Worm (Caenorhabditis elegans) whole organism, mixed stage, embryonic: ENCODE data around the gene col-117.

Source experiments
- M03D4.4 ChIP-seq: sonication (generic microtip); optimal IDR thresholded peaks from 2 replicates; lab custom pipeline; 2017; ENCODE audit warnings: mild to moderate bottlenecking, missing genetic modification characterization, missing compliant biosample characterization
- bed-3 ChIP-seq: fragments of 200-800 bp; sonication (Bioruptor generic); optimal IDR thresholded peaks from 3 replicates; lab custom pipeline; 2018; ENCODE audit warnings: mild to moderate bottlenecking, missing genetic modification characterization, moderate library complexity, missing compliant biosample characterization
- ceh-39 ChIP-seq: fragments of 150-350 bp; optimal IDR thresholded peaks from 2 replicates; lab custom pipeline; 2014; ENCODE audit warnings: missing biosample characterization, missing genetic modification characterization
- ceh-43 ChIP-seq: fragments of 200-800 bp; sonication (Bioruptor generic); optimal IDR thresholded peaks from 2 replicates; lab custom pipeline; 2018; ENCODE audit warnings: mild to moderate bottlenecking, missing genetic modification characterization, moderate library complexity, missing compliant biosample characterization
- ceh-83 ChIP-seq: fragments of 200-800 bp; sonication (Bioruptor generic); optimal IDR thresholded peaks from 2 replicates; lab custom pipeline; 2018; ENCODE audit warnings: mild to moderate bottlenecking, missing genetic modification characterization, missing compliant biosample characterization
- ces-1 ChIP-seq: fragments of 150-350 bp; optimal IDR thresholded peaks from 2 replicates; lab custom pipeline; 2014; ENCODE audit warnings: missing biosample characterization, missing genetic modification reagents, missing genetic modification characterization
- cnd-1 ChIP-seq: fragments of 200-800 bp; sonication (Bioruptor generic); optimal IDR thresholded peaks from 2 replicates; lab custom pipeline; 2018; ENCODE audit warnings: mild to moderate bottlenecking, missing genetic modification characterization, missing compliant biosample characterization
- drap-1 ChIP-seq: fragments of 200-800 bp; sonication (Bioruptor generic); optimal IDR thresholded peaks from 3 replicates; lab custom pipeline; 2018; ENCODE audit warnings: mild to moderate bottlenecking, missing genetic modification characterization, missing compliant biosample characterization
- elt-1 ChIP-seq: sonication (generic microtip); optimal IDR thresholded peaks from 2 replicates; lab custom pipeline; 2017; ENCODE audit warnings: missing genetic modification characterization, mild to moderate bottlenecking, missing compliant biosample characterization, antibody characterized with exemption, moderate library complexity, borderline replicate concordance; ENCODE audit not compliant: insufficient read depth
- elt-3 ChIP-seq: fragments of 150-350 bp; optimal IDR thresholded peaks from 2 replicates; lab custom pipeline; 2014; ENCODE audit warnings: missing biosample characterization, missing genetic modification characterization
- flh-1 ChIP-seq: fragments of 200-800 bp; sonication (Bioruptor generic); optimal IDR thresholded peaks from 2 replicates; lab custom pipeline; 2018; ENCODE audit warnings: mild to moderate bottlenecking, missing genetic modification characterization, moderate library complexity, missing compliant biosample characterization
- ham-2 ChIP-seq: fragments of 200-800 bp; sonication (Bioruptor generic); optimal IDR thresholded peaks from 2 replicates; lab custom pipeline; 2018; ENCODE audit warnings: mild to moderate bottlenecking, missing genetic modification characterization, missing compliant biosample characterization
- hlh-1 ChIP-seq: fragments of 150-350 bp; optimal IDR thresholded peaks from 2 replicates; lab custom pipeline; 2014; ENCODE audit warnings: missing biosample characterization, missing genetic modification reagents, missing genetic modification characterization
- lin-13 ChIP-seq: fragments of 150-350 bp; optimal IDR thresholded peaks from 2 replicates; lab custom pipeline; 2014; ENCODE audit warnings: missing biosample characterization, missing genetic modification characterization
- lin-32 ChIP-seq: fragments of 200-800 bp; sonication (Bioruptor generic); optimal IDR thresholded peaks from 2 replicates; lab custom pipeline; 2018; ENCODE audit warnings: mild to moderate bottlenecking, missing genetic modification characterization, missing compliant biosample characterization
- lsy-2 ChIP-seq: fragments of 150-350 bp; optimal IDR thresholded peaks from 2 replicates; lab custom pipeline; 2014; ENCODE audit warnings: missing biosample characterization, missing genetic modification characterization
- mab-5 ChIP-seq: fragments of 150-350 bp; optimal IDR thresholded peaks from 2 replicates; lab custom pipeline; 2014; ENCODE audit warnings: missing biosample characterization, missing genetic modification characterization
- mep-1 ChIP-seq: fragments of 150-350 bp; optimal IDR thresholded peaks from 2 replicates; lab custom pipeline; 2017; ENCODE audit warnings: missing biosample characterization, missing genetic modification reagents, missing genetic modification characterization, inconsistent platforms
- nhr-12 ChIP-seq: fragments of 150-350 bp; optimal IDR thresholded peaks from 2 replicates; lab custom pipeline; 2014; ENCODE audit warnings: missing biosample characterization, missing genetic modification characterization
- nhr-2 ChIP-seq: fragments of 150-350 bp; optimal IDR thresholded peaks from 2 replicates; lab custom pipeline; 2014; ENCODE audit warnings: missing biosample characterization, missing genetic modification characterization
- nhr-237 ChIP-seq: fragments of 150-350 bp; optimal IDR thresholded peaks from 2 replicates; lab custom pipeline; 2014; ENCODE audit warnings: missing biosample characterization, missing genetic modification characterization
- nhr-28 ChIP-seq: fragments of 150-350 bp; optimal IDR thresholded peaks from 2 replicates; lab custom pipeline; 2014; ENCODE audit warnings: missing biosample characterization, missing genetic modification characterization
- pha-4 ChIP-seq: fragments of 150-350 bp; optimal IDR thresholded peaks from 2 replicates; lab custom pipeline; 2018; ENCODE audit warnings: missing biosample characterization, missing genetic modification reagents, missing genetic modification characterization
- sem-2 ChIP-seq: fragments of 200-800 bp; sonication (Bioruptor generic); optimal IDR thresholded peaks from 2 replicates; lab custom pipeline; 2018; ENCODE audit warnings: mild to moderate bottlenecking, missing genetic modification characterization, missing compliant biosample characterization
- snpc-4 ChIP-seq: fragments of 150-350 bp; optimal IDR thresholded peaks from 2 replicates; lab custom pipeline; 2014; ENCODE audit warnings: missing biosample characterization, missing genetic modification characterization
- sptf-1 ChIP-seq: sonication (generic microtip); optimal IDR thresholded peaks from 2 replicates; lab custom pipeline; 2017; ENCODE audit warnings: mild to moderate bottlenecking, missing genetic modification characterization, moderate library complexity, missing compliant biosample characterization
- unc-120 ChIP-seq: sonication (generic microtip); optimal IDR thresholded peaks from 2 replicates; lab custom pipeline; 2017; ENCODE audit warnings: missing genetic modification characterization, missing compliant biosample characterization; ENCODE audit not compliant: poor library complexity, severe bottlenecking
- unc-39 ChIP-seq: fragments of 150-350 bp; optimal IDR thresholded peaks from 2 replicates; lab custom pipeline; 2014; ENCODE audit warnings: missing biosample characterization, missing genetic modification characterization
- unc-62 ChIP-seq: fragments of 150-350 bp; optimal IDR thresholded peaks from 2 replicates; lab custom pipeline; 2014; ENCODE audit warnings: missing biosample characterization, missing genetic modification reagents, missing genetic modification characterization
- ztf-11 ChIP-seq: fragments of 150-350 bp; optimal IDR thresholded peaks from 2 replicates; lab custom pipeline; 2014; ENCODE audit warnings: missing biosample characterization, missing genetic modification characterization

Gene col-117

ce11 chrIV:8813614-8814013 is 10.4 kb downstream of the col-117 start, which contains the start of gene exc-5:
Gene exc-5, minus strand, starts transcription at chrIV:8813670.
- TF ChIP-seq hlh-1 (tag; lab: Kevin White, UChicago) (peak; percentile 87), unc-120 (tag; lab: Kevin White, UChicago) (peak; percentile 59), drap-1 (no peak), unc-62 (GFP tag; lab: Kevin White, UChicago) (peak; percentile 11)

- TF ChIP-seq mep-1 (tag; lab: Kevin White, UChicago): no peak
- TF ChIP-seq lsy-2: no peak
- TF ChIP-seq nhr-237 (tag; lab: Kevin White, UChicago): no peak
- TF ChIP-seq cnd-1: no peak
- no peak for TF ChIP-seq hlh-1 (tag; lab: Kevin White, UChicago)
- TF ChIP-seq flh-1: no peak
- TF ChIP-seq ceh-83 (GFP tag; lab: Kevin White, UChicago): no peak
- TF ChIP-seq unc-39 (tag; lab: Kevin White, UChicago): no peak
- no peak for TF ChIP-seq nhr-2 (tag; lab: Kevin White, UChicago)
- TF ChIP-seq nhr-12 (tag; lab: Kevin White, UChicago): no peak
- TF ChIP-seq sem-2: no peak
- TF ChIP-seq snpc-4 (tag; lab: Kevin White, UChicago): no peak
- no peak for TF ChIP-seq ztf-11 (tag; lab: Kevin White, UChicago)
- TF ChIP-seq ceh-43 (GFP tag; lab: Kevin White, UChicago): no peak
- no peak for TF ChIP-seq ceh-39 (tag; lab: Kevin White, UChicago)
- TF ChIP-seq ces-1: no peak
Observed at ce11 chrIV:8807327-8807726, 16.7 kb downstream of the col-117 start.

ce11 chrIV:8798255-8798654 is 25.7 kb downstream of the col-117 start, which contains the start of gene clec-182:
Gene clec-182, minus strand, starts transcription at chrIV:8798355.
- TF ChIP-seq elt-3 (tag; lab: Kevin White, UChicago): no peak
- no peak for TF ChIP-seq pha-4 (tag; lab: Kevin White, UChicago)
- TF ChIP-seq ztf-11 (tag; lab: Kevin White, UChicago): no peak
- TF ChIP-seq sem-2: no peak
- no peak for TF ChIP-seq ces-1
- TF ChIP-seq ceh-43 (GFP tag; lab: Kevin White, UChicago): no peak
- TF ChIP-seq lsy-2: no peak
- TF ChIP-seq ham-2 (GFP tag; lab: Kevin White, UChicago): no peak
- no peak for TF ChIP-seq drap-1
- TF ChIP-seq bed-3: no peak
- no peak for TF ChIP-seq cnd-1
- TF ChIP-seq hlh-1 (tag; lab: Kevin White, UChicago): no peak
- no peak for TF ChIP-seq nhr-237 (tag; lab: Kevin White, UChicago)
- no peak for TF ChIP-seq mab-5
- TF ChIP-seq elt-1 (tag; lab: Kevin White, UChicago): no peak

- TF ChIP-seq ces-1: peak; percentile 50
- TF ChIP-seq nhr-28 (tag; lab: Kevin White, UChicago): no peak
Observed at ce11 chrIV:8796246-8796645, 27.7 kb downstream of the col-117 start.

- TF ChIP-seq sptf-1 (peak; percentile 35), unc-120 (tag; lab: Kevin White, UChicago) (peak; percentile 18), ceh-83 (GFP tag; lab: Kevin White, UChicago) (peak; percentile 52), pha-4 (tag; lab: Kevin White, UChicago) (no peak)
- TF ChIP-seq, all 35 proteins: peak for 3
Observed at ce11 chrIV:8794895-8795665, 28.9 kb downstream of the col-117 start.

ce11 chrIV:8793223-8793622 is 30.8 kb downstream of the col-117 start:
- TF ChIP-seq hlh-1 (tag; lab: Kevin White, UChicago) (no peak), lsy-2 (no peak), mep-1 (tag; lab: Kevin White, UChicago) (no peak), flh-1 (no peak), pha-4 (tag; lab: Kevin White, UChicago) (no peak), drap-1 (no peak), nhr-237 (tag; lab: Kevin White, UChicago) (no peak), unc-39 (tag; lab: Kevin White, UChicago) (no peak), cnd-1 (no peak), ceh-43 (GFP tag; lab: Kevin White, UChicago) (no peak), ces-1 (no peak), nhr-28 (tag; lab: Kevin White, UChicago) (no peak), bed-3 (no peak), M03D4.4 (tag; lab: Kevin White, UChicago) (no peak), lin-32 (GFP tag; lab: Kevin White, UChicago) (no peak), lin-13 (no peak)
